Worm (Caenorhabditis elegans): ENCODE measurements around the gene ttr-20.

ce11 chrIV:4215349-4215748, 31.2 kb upstream of the ttr-20 start:
- peak; percentile 38 for TF ChIP-seq nhr-6 (tag; optimal IDR thresholded peaks at IDR 0.05)
- TF ChIP-seq nhr-11 (tag; optimal IDR thresholded peaks at IDR 0.05): no peak
- peak; percentile 58 for TF ChIP-seq lin-13 (GFP tag; optimal IDR thresholded peaks at IDR 0.05)
- TF ChIP-seq elt-3 (tag; optimal IDR thresholded peaks at IDR 0.05): no peak
- TF ChIP-seq ceh-82 (tag; optimal IDR thresholded peaks at IDR 0.05): no peak
- TF ChIP-seq snpc-4 (tag; optimal IDR thresholded peaks at IDR 0.05): no peak

Measured in whole organism, L2 larva.